Worm (Caenorhabditis elegans): ENCODE measurements around the gene srh-275.

DNA sequence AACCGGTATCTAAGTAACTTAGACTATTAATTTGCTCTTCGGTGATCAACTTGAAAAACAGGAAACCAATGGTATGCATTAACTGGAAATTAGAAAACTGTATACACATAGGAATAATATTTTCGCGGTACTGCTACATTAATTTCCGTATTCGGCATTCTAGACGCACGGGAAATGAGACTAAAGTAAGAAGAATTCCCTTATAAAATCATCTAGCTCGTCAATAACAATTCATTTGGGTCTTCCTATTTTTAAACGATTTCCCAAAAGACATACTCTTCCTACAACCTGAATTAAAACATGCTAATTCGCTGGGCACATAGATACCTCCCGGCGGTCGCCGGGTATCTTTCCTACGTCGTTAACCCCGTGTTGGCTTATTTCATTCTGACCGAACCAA is 49.6 kb downstream of the srh-275 start, which contains the start of gene srj-13:
- no peak for TF ChIP-seq T22C8.4 (GFP tag; IDR thresholded peaks at IDR 0.05)
- TF ChIP-seq flt-1 (GFP tag; IDR thresholded peaks at IDR 0.05): no peak
- no peak for TF ChIP-seq ztf-29 (GFP tag; IDR thresholded peaks at IDR 0.05)
- TF ChIP-seq cog-1 (tag; optimal IDR thresholded peaks at IDR 0.05): no peak
- no peak for TF ChIP-seq ztf-23 (GFP tag; IDR thresholded peaks at IDR 0.05)
- TF ChIP-seq med-1 (GFP tag; optimal IDR thresholded peaks at IDR 0.05; ENCODE audit: insufficient read depth): no peak
- TF ChIP-seq tab-1 (GFP tag; IDR thresholded peaks at IDR 0.05): no peak
- no peak for TF ChIP-seq klf-2 (GFP tag; conservative IDR thresholded peaks at IDR 0.05)
